Fruit fly (Drosophila melanogaster) whole organism, pupa: Measurements from ENCODE around the gene Prosalpha4.

ENCODE experiments used
- CG10348 ChIP-seq: fragments of 200-800 bp; sonication (Bioruptor generic); IDR thresholded peaks from 2 replicates; pipeline ENCODE4 v1.3.6; 2022; ENCODE audit warnings: missing biosample characterization, missing genetic modification characterization
- CG13204 ChIP-seq: fragments of 200-800 bp; sonication (Bioruptor generic); optimal IDR thresholded peaks from 2 replicates; lab custom pipeline; 2018; ENCODE audit warnings: missing biosample characterization, mild to moderate bottlenecking, missing genetic modification characterization, moderate library complexity
- CG17806 ChIP-seq: fragments of 200-800 bp; sonication (Bioruptor generic); optimal IDR thresholded peaks from 2 replicates; lab custom pipeline; 2018; ENCODE audit warnings: missing biosample characterization, mild to moderate bottlenecking, missing genetic modification characterization, moderate library complexity
- CG34367 ChIP-seq: fragments of 200-800 bp; sonication (Bioruptor generic); optimal IDR thresholded peaks from 2 replicates; lab custom pipeline; 2018; ENCODE audit warnings: missing biosample characterization, mild to moderate bottlenecking, missing genetic modification characterization
- CG8159 ChIP-seq: fragments of 200-800 bp; sonication (Bioruptor generic); optimal IDR thresholded peaks from 3 replicates; lab custom pipeline; 2018; ENCODE audit warnings: missing biosample characterization, mild to moderate bottlenecking, missing genetic modification characterization, moderate library complexity
- CG8301 ChIP-seq: fragments of 200-800 bp; sonication (Bioruptor generic); optimal IDR thresholded peaks from 2 replicates; lab custom pipeline; 2018; ENCODE audit warnings: missing biosample characterization, mild to moderate bottlenecking, missing genetic modification characterization
- EcR ChIP-seq: fragments of 200-800 bp; sonication (Bioruptor generic); optimal IDR thresholded peaks from 3 replicates; lab custom pipeline; 2019; ENCODE audit warnings: missing biosample characterization, missing genetic modification characterization, mild to moderate bottlenecking, moderate library complexity, missing genetic modification reagents
- Ets98B ChIP-seq: fragments of 200-800 bp; sonication (Bioruptor generic); IDR thresholded peaks from 2 replicates; pipeline ENCODE4 v1.3.6; 2022; ENCODE audit warnings: missing biosample characterization, missing genetic modification characterization
- Pif1B ChIP-seq: fragments of 200-800 bp; sonication (Bioruptor generic); optimal IDR thresholded peaks from 3 replicates; lab custom pipeline; 2016; ENCODE audit warnings: missing biosample characterization, missing genetic modification characterization
- Snoo ChIP-seq: fragments of 200-800 bp; sonication (Bioruptor generic); optimal IDR thresholded peaks from 3 replicates; lab custom pipeline; 2017; ENCODE audit warnings: missing biosample characterization, mild to moderate bottlenecking, missing genetic modification characterization, inconsistent platforms
- gl ChIP-seq: fragments of 200-800 bp; sonication (Bioruptor generic); optimal IDR thresholded peaks from 2 replicates; lab custom pipeline; 2018; ENCODE audit warnings: missing biosample characterization, mild to moderate bottlenecking, missing genetic modification characterization
- rn ChIP-seq: fragments of 200-800 bp; sonication (Bioruptor generic); IDR thresholded peaks from 2 replicates; pipeline ENCODE4 v1.3.6; 2022; ENCODE audit warnings: missing biosample characterization, missing genetic modification characterization

- TF ChIP-seq Snoo (tag; lab: Kevin White, UChicago) (peak; percentile 39), CG34367 (peak; percentile 71), EcR (peak; percentile 94), CG10348 (GFP tag; lab: Robert Waterston, UW) (no peak), Pif1B (GFP tag; lab: Kevin White, UChicago) (peak; percentile 86), CG8301 (tag; lab: Kevin White, UChicago) (peak; percentile 76), gl (tag; lab: Kevin White, UChicago) (no peak), rn (GFP tag; lab: Robert Waterston, UW) (peak; percentile 64), CG17806 (peak; percentile 77), Ets98B (GFP tag; lab: Robert Waterston, UW) (peak; percentile 73), CG8159 (tag; lab: Kevin White, UChicago) (peak; percentile 76), CG13204 (GFP tag; lab: Kevin White, UChicago) (no peak)
Observed at dm6 chrX:16318858-16319557, 42.9 kb downstream of the Prosalpha4 start.
